Worm (Caenorhabditis elegans) whole organism, L4 larva: Measurements from ENCODE around the gene msp-78.

Experiments used
- aly-2 ChIP-seq: sonication (generic microtip); optimal IDR thresholded peaks from 2 replicates; lab custom pipeline; 2018; ENCODE audit warnings: missing biosample characterization, missing genetic modification characterization
- arid-1 ChIP-seq: fragments of 200-800 bp; sonication (Bioruptor generic); conservative IDR thresholded peaks from 2 replicates; pipeline ENCODE4 v1.3.6; 2022; ENCODE audit warnings: missing genetic modification reagents, missing genetic modification characterization, missing compliant biosample characterization
- ces-1 ChIP-seq: fragments of 150-350 bp; sonication (generic microtip); optimal IDR thresholded peaks from 4 replicates; lab custom pipeline; 2014; ENCODE audit warnings: missing biosample characterization, missing genetic modification reagents, missing genetic modification characterization
- dmd-6 ChIP-seq: fragments of 200-800 bp; sonication (Bioruptor generic); IDR thresholded peaks from 2 replicates; pipeline ENCODE4 v1.3.6; 2022; ENCODE audit warnings: missing genetic modification reagents, missing genetic modification characterization, missing compliant biosample characterization
- egl-27 ChIP-seq: sonication (generic microtip); optimal IDR thresholded peaks from 3 replicates; lab custom pipeline; 2017; ENCODE audit warnings: missing biosample characterization, missing genetic modification reagents, missing genetic modification characterization
- hlh-30 ChIP-seq: sonication (generic microtip); optimal IDR thresholded peaks from 2 replicates; lab custom pipeline; 2017; ENCODE audit warnings: antibody characterized with exemption, mild to moderate bottlenecking, missing genetic modification characterization, missing compliant biosample characterization; ENCODE audit not compliant: insufficient read depth
- mes-2 ChIP-seq: sonication (generic microtip); optimal IDR thresholded peaks from 2 replicates; lab custom pipeline; 2016; ENCODE audit warnings: missing genotype, mild to moderate bottlenecking, missing genetic modification characterization, missing compliant biosample characterization; ENCODE audit not compliant: poor library complexity, severe bottlenecking
- nhr-10 ChIP-seq: fragments of 150-350 bp; optimal IDR thresholded peaks from 2 replicates; lab custom pipeline; 2014; ENCODE audit warnings: missing biosample characterization, missing genetic modification characterization
- nhr-11 ChIP-seq: fragments of 150-350 bp; optimal IDR thresholded peaks from 2 replicates; lab custom pipeline; 2014; ENCODE audit warnings: missing biosample characterization, missing genetic modification characterization
- nhr-76 ChIP-seq: fragments of 150-350 bp; optimal IDR thresholded peaks from 2 replicates; lab custom pipeline; 2014; ENCODE audit warnings: missing biosample characterization, missing genetic modification characterization
- nhr-77 ChIP-seq: fragments of 150-350 bp; optimal IDR thresholded peaks from 2 replicates; lab custom pipeline; 2014; ENCODE audit warnings: missing biosample characterization, missing genetic modification characterization
- pqm-1 ChIP-seq: sonication (generic microtip); optimal IDR thresholded peaks from 2 replicates; lab custom pipeline; 2017; ENCODE audit warnings: missing biosample characterization, missing genetic modification characterization
- tag-97 ChIP-seq: fragments of 200-800 bp; sonication (Bioruptor generic); IDR thresholded peaks from 2 replicates; pipeline ENCODE4 v1.3.6; 2022; ENCODE audit warnings: missing genetic modification characterization, missing compliant biosample characterization

DNA sequence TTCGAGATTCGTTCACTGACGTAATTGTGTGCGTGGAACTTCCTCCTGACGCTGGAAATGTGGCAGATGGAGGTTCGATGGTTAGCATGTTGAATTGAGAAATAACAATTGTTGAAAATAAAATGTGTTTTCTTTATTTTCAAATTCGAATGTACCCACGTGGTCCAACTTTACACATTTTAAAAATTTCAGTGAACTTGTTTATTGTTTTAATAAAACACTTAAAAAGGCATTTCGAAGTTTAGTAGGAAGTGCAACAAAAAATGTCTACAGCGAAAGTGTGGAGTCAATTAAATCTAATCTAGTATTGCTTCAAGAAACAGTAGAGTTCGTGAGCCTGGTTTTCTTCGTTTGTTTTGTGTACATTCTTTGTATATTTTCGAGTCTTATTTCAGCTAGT is 3.6 kb upstream of the msp-78 start, which contains the start of gene ssp-36:
- TF ChIP-seq pqm-1 (tag; lab: Kevin White, UChicago) (no peak), mes-2 (tag; lab: Kevin White, UChicago) (no peak), nhr-77 (no peak), ces-1 (no peak), dmd-6 (no peak), egl-27 (tag; lab: Kevin White, UChicago) (no peak), hlh-30 (tag; lab: Kevin White, UChicago) (no peak), nhr-10 (tag; lab: Kevin White, UChicago) (no peak), aly-2 (tag; lab: Kevin White, UChicago) (no peak), arid-1 (no peak), nhr-11 (tag; lab: Kevin White, UChicago) (no peak), tag-97 (no peak), nhr-76 (tag; lab: Kevin White, UChicago) (no peak)
